Worm (Caenorhabditis elegans): ENCODE measurements around the gene fbxa-142.

- TF ChIP-seq ztf-11 (tag; optimal IDR thresholded peaks at IDR 0.05), result no peak
- TF ChIP-seq nhr-76 (tag; optimal IDR thresholded peaks at IDR 0.05), result no peak
- TF ChIP-seq nhr-111 (GFP tag; optimal IDR thresholded peaks at IDR 0.05), result no peak
- TF ChIP-seq F10B5.3 (tag; optimal IDR thresholded peaks at IDR 0.05), result no peak
- TF ChIP-seq daf-8 (GFP tag; IDR thresholded peaks at IDR 0.05), result no peak
- TF ChIP-seq snpc-4 (tag; optimal IDR thresholded peaks at IDR 0.05), result no peak
- TF ChIP-seq unc-130 (GFP tag; optimal IDR thresholded peaks at IDR 0.05), result no peak
- TF ChIP-seq jun-1 (tag; optimal IDR thresholded peaks at IDR 0.05), result no peak
Measured at ce11 chrV:16163719-16164118, 32.6 kb upstream of the fbxa-142 start, which contains the start of gene F10A3.12.
